Fruit fly (Drosophila melanogaster) whole organism, embryonic: ENCODE data around the gene CG34267.

Experiments
- Asciz ChIP-seq: fragments of 200-800 bp; sonication (Bioruptor generic); optimal IDR thresholded peaks from 2 replicates; lab custom pipeline; 2017; ENCODE audit warnings: missing biosample characterization, mild to moderate bottlenecking, missing genetic modification characterization, missing genetic modification reagents
- Atf3 ChIP-seq: fragments of 200-800 bp; sonication (Bioruptor generic); optimal IDR thresholded peaks from 3 replicates; lab custom pipeline; 2016; ENCODE audit warnings: missing biosample characterization, missing genetic modification characterization
- B-H1 ChIP-seq: fragments of 200-800 bp; sonication (Bioruptor generic); IDR thresholded peaks from 3 replicates; pipeline ENCODE4 v1.3.6; 2022; ENCODE audit warnings: missing biosample characterization, missing genetic modification characterization
- CG10654 ChIP-seq: fragments of 200-800 bp; sonication (Bioruptor generic); optimal IDR thresholded peaks from 2 replicates; lab custom pipeline; 2016; ENCODE audit warnings: missing biosample characterization, missing genetic modification characterization
- CG1602 ChIP-seq: fragments of 200-800 bp; sonication (Bioruptor generic); optimal IDR thresholded peaks from 3 replicates; lab custom pipeline; 2016; ENCODE audit warnings: missing biosample characterization, missing genetic modification characterization
- CG16815 ChIP-seq: fragments of 200-800 bp; sonication (Bioruptor generic); optimal IDR thresholded peaks from 3 replicates; lab custom pipeline; 2017; ENCODE audit warnings: missing biosample characterization, mild to moderate bottlenecking, missing genetic modification characterization
- CG17328 ChIP-seq: fragments of 200-800 bp; sonication (Bioruptor generic); IDR thresholded peaks from 2 replicates; pipeline ENCODE4 v1.3.6; 2022; ENCODE audit warnings: missing biosample characterization, missing genetic modification characterization
- CG17802 ChIP-seq: fragments of 200-800 bp; sonication (Bioruptor generic); optimal IDR thresholded peaks from 2 replicates; lab custom pipeline; 2018; ENCODE audit warnings: missing biosample characterization, mild to moderate bottlenecking, missing genetic modification characterization, moderate library complexity
- CG17912 ChIP-seq: fragments of 200-800 bp; sonication (Bioruptor generic); optimal IDR thresholded peaks from 2 replicates; lab custom pipeline; 2018; ENCODE audit warnings: missing biosample characterization, mild to moderate bottlenecking, missing genetic modification characterization
- CG2875 ChIP-seq: fragments of 200-800 bp; sonication (Bioruptor generic); optimal IDR thresholded peaks from 2 replicates; lab custom pipeline; 2017; ENCODE audit warnings: missing biosample characterization, mild to moderate bottlenecking, missing genetic modification characterization, missing genetic modification reagents
- CG2889 ChIP-seq: fragments of 200-800 bp; sonication (Bioruptor generic); IDR thresholded peaks from 3 replicates; pipeline ENCODE4 v1.3.6; 2022; ENCODE audit warnings: missing biosample characterization, missing genetic modification characterization
- CG5245 ChIP-seq: fragments of 200-800 bp; sonication (Bioruptor generic); optimal IDR thresholded peaks from 3 replicates; lab custom pipeline; 2016; ENCODE audit warnings: missing biosample characterization, missing genetic modification characterization
- CG6272 ChIP-seq: fragments of 200-800 bp; sonication (Bioruptor generic); IDR thresholded peaks from 2 replicates; pipeline ENCODE4 v1.3.6; 2022; ENCODE audit warnings: missing biosample characterization, missing genetic modification characterization
- CG7372 ChIP-seq: fragments of 200-800 bp; sonication (Bioruptor generic); IDR thresholded peaks from 2 replicates; pipeline ENCODE4 v1.3.6; 2022; ENCODE audit warnings: missing biosample characterization, missing genetic modification characterization
- CG7556 ChIP-seq: fragments of 200-800 bp; sonication (Bioruptor generic); optimal IDR thresholded peaks from 2 replicates; lab custom pipeline; 2017; ENCODE audit warnings: missing biosample characterization, mild to moderate bottlenecking, missing genetic modification characterization
- CG7987 ChIP-seq: fragments of 200-800 bp; sonication (Bioruptor generic); optimal IDR thresholded peaks from 2 replicates; lab custom pipeline; 2018; ENCODE audit warnings: missing biosample characterization, mild to moderate bottlenecking, missing genetic modification characterization, moderate library complexity
- CG8359 ChIP-seq: fragments of 200-800 bp; sonication (Bioruptor generic); optimal IDR thresholded peaks from 2 replicates; lab custom pipeline; 2017; ENCODE audit warnings: missing biosample characterization, mild to moderate bottlenecking, missing genetic modification characterization, borderline replicate concordance
- CG9609 ChIP-seq: fragments of 200-800 bp; sonication (Bioruptor generic); optimal IDR thresholded peaks from 3 replicates; lab custom pipeline; 2016; ENCODE audit warnings: missing biosample characterization, missing genetic modification characterization
- Dip2 ChIP-seq: fragments of 200-800 bp; sonication (Bioruptor generic); IDR thresholded peaks from 2 replicates; pipeline ENCODE4 v1.3.6; 2022; ENCODE audit warnings: missing biosample characterization, missing genetic modification characterization
- Dref ChIP-seq: fragments of 200-800 bp; sonication (Bioruptor generic); IDR thresholded peaks from 2 replicates; pipeline ENCODE4 v1.3.6; 2022; ENCODE audit warnings: missing biosample characterization, missing genetic modification characterization
- HLH54F ChIP-seq: fragments of 200-800 bp; sonication (Bioruptor generic); optimal IDR thresholded peaks from 3 replicates; lab custom pipeline; 2016; ENCODE audit warnings: missing biosample characterization, missing genetic modification characterization
- Hsf ChIP-seq: fragments of 200-800 bp; sonication (Bioruptor generic); optimal IDR thresholded peaks from 3 replicates; lab custom pipeline; 2016; ENCODE audit warnings: missing biosample characterization, missing genetic modification characterization
- MBD-R2 ChIP-seq: fragments of 200-800 bp; sonication (Bioruptor generic); IDR thresholded peaks from 2 replicates; pipeline ENCODE4 v1.3.6; 2022; ENCODE audit warnings: missing biosample characterization, missing genetic modification characterization
- Nf-YB ChIP-seq: fragments of 200-800 bp; sonication (Bioruptor generic); optimal IDR thresholded peaks from 3 replicates; lab custom pipeline; 2019; ENCODE audit warnings: missing biosample characterization, mild to moderate bottlenecking, missing genetic modification characterization, moderate library complexity
- Rfx ChIP-seq: fragments of 200-800 bp; sonication (Bioruptor generic); IDR thresholded peaks from 2 replicates; pipeline ENCODE4 v1.3.6; 2022; ENCODE audit warnings: missing biosample characterization, missing genetic modification characterization
- Xrp1 ChIP-seq: fragments of 200-800 bp; sonication (Bioruptor generic); IDR thresholded peaks from 2 replicates; pipeline ENCODE4 v1.3.6; 2022; ENCODE audit warnings: missing biosample characterization, missing genetic modification characterization
- ab ChIP-seq: fragments of 200-800 bp; sonication (Bioruptor generic); optimal IDR thresholded peaks from 2 replicates; lab custom pipeline; 2016; ENCODE audit warnings: missing biosample characterization, missing genetic modification characterization
- ara ChIP-seq: fragments of 200-800 bp; sonication (Bioruptor generic); IDR thresholded peaks from 2 replicates; pipeline ENCODE4 v1.3.6; 2022; ENCODE audit warnings: missing biosample characterization, missing genetic modification characterization
- ase ChIP-seq: fragments of 200-800 bp; sonication (Bioruptor generic); IDR thresholded peaks from 3 replicates; pipeline ENCODE4 v1.3.6; 2022; ENCODE audit warnings: missing biosample characterization, missing genetic modification characterization
- ash1 ChIP-seq: fragments of 200-800 bp; sonication (Bioruptor generic); optimal IDR thresholded peaks from 2 replicates; lab custom pipeline; 2018; ENCODE audit warnings: missing biosample characterization, mild to moderate bottlenecking, missing genetic modification characterization
- ato ChIP-seq: fragments of 200-800 bp; sonication (Bioruptor generic); IDR thresholded peaks from 2 replicates; pipeline ENCODE4 v1.3.6; 2022; ENCODE audit warnings: missing biosample characterization, missing genetic modification characterization; ENCODE audit not compliant: partially characterized antibody
- br ChIP-seq: fragments of >200 bp; optimal IDR thresholded peaks from 2 replicates; lab custom pipeline; 2017
- croc ChIP-seq: fragments of 200-800 bp; sonication (Bioruptor generic); conservative IDR thresholded peaks from 3 replicates; pipeline ENCODE4 v1.3.6; 2022; ENCODE audit warnings: missing biosample characterization, missing genetic modification characterization
- da ChIP-seq: fragments of 200-800 bp; sonication (Bioruptor generic); optimal IDR thresholded peaks from 2 replicates; lab custom pipeline; 2016; ENCODE audit warnings: missing biosample characterization, missing genetic modification characterization
- ems ChIP-seq: fragments of 200-800 bp; sonication (Bioruptor generic); optimal IDR thresholded peaks from 3 replicates; lab custom pipeline; 2016; ENCODE audit warnings: missing biosample characterization, missing genetic modification characterization
- en ChIP-seq: fragments of 200-800 bp; sonication (Bioruptor generic); optimal IDR thresholded peaks from 2 replicates; lab custom pipeline; 2016; ENCODE audit warnings: missing biosample characterization, missing genetic modification characterization
- eve ChIP-seq, 2 experiments: fragments of >200 bp; optimal IDR thresholded peaks; 2 replicates each; lab custom pipeline; 2017; ENCODE audit warnings: missing biosample characterization in 2 of 2, missing genetic modification characterization in 2 of 2
- eyg ChIP-seq: fragments of 200-800 bp; sonication (Bioruptor generic); optimal IDR thresholded peaks from 3 replicates; lab custom pipeline; 2016; ENCODE audit warnings: missing biosample characterization, missing genetic modification characterization
- fd96Cb ChIP-seq: fragments of 200-800 bp; sonication (Bioruptor generic); optimal IDR thresholded peaks from 2 replicates; lab custom pipeline; 2018; ENCODE audit warnings: missing biosample characterization, mild to moderate bottlenecking, missing genetic modification characterization, moderate library complexity
- fru ChIP-seq: fragments of >200 bp; optimal IDR thresholded peaks from 2 replicates; lab custom pipeline; 2017
- gro ChIP-seq: fragments of 200-800 bp; sonication (Bioruptor generic); optimal IDR thresholded peaks from 2 replicates; lab custom pipeline; 2016; ENCODE audit warnings: missing biosample characterization, missing genetic modification characterization
- ind ChIP-seq: fragments of 200-800 bp; sonication (Bioruptor generic); optimal IDR thresholded peaks from 3 replicates; lab custom pipeline; 2016; ENCODE audit warnings: missing biosample characterization, missing genetic modification characterization
- jing ChIP-seq: fragments of 200-800 bp; sonication (Bioruptor generic); optimal IDR thresholded peaks from 2 replicates; lab custom pipeline; 2018; ENCODE audit warnings: missing biosample characterization, mild to moderate bottlenecking, missing genetic modification characterization
- luna ChIP-seq: fragments of 200-800 bp; sonication (Bioruptor generic); optimal IDR thresholded peaks from 2 replicates; lab custom pipeline; 2016; ENCODE audit warnings: missing biosample characterization, missing genetic modification characterization
- nau ChIP-seq: fragments of 200-800 bp; sonication (Bioruptor generic); optimal IDR thresholded peaks from 3 replicates; lab custom pipeline; 2017; ENCODE audit warnings: missing biosample characterization, mild to moderate bottlenecking, missing genetic modification characterization, missing genetic modification reagents
- pb ChIP-seq: fragments of 200-800 bp; sonication (Bioruptor generic); optimal IDR thresholded peaks from 3 replicates; lab custom pipeline; 2016; ENCODE audit warnings: missing biosample characterization, missing genetic modification characterization
- phol ChIP-seq: fragments of 200-800 bp; sonication (Bioruptor generic); optimal IDR thresholded peaks from 3 replicates; lab custom pipeline; 2018; ENCODE audit warnings: missing biosample characterization, mild to moderate bottlenecking, missing genetic modification characterization, moderate library complexity
- pzg ChIP-seq: fragments of 200-800 bp; sonication (Bioruptor generic); optimal IDR thresholded peaks from 3 replicates; lab custom pipeline; 2018; ENCODE audit warnings: missing biosample characterization, mild to moderate bottlenecking, missing genetic modification characterization, moderate library complexity
- sim ChIP-seq: fragments of 200-800 bp; sonication (Bioruptor generic); IDR thresholded peaks from 2 replicates; pipeline ENCODE4 v1.3.6; 2022; ENCODE audit warnings: missing biosample characterization, missing genetic modification characterization
- slou ChIP-seq: fragments of 200-800 bp; sonication (Bioruptor generic); optimal IDR thresholded peaks from 3 replicates; lab custom pipeline; 2016; ENCODE audit warnings: missing biosample characterization, missing genetic modification characterization
- tll ChIP-seq, 2 experiments: fragments of 200-800 bp in 1 of 2; fragments of >200 bp in 1 of 2; sonication (Bioruptor generic) in 1 of 2; optimal IDR thresholded peaks; 2 replicates each; lab custom pipeline; 2017 to 2019; ENCODE audit warnings: missing biosample characterization in 2 of 2, missing genetic modification characterization in 2 of 2, mild to moderate bottlenecking in 1 of 2, moderate library complexity in 1 of 2
- ttk ChIP-seq: fragments of 200-800 bp; sonication (Bioruptor generic); IDR thresholded peaks from 2 replicates; pipeline ENCODE4 v2.1.2; 2022; ENCODE audit warnings: missing biosample characterization, missing genetic modification characterization

The CG34267 gene

DNA sequence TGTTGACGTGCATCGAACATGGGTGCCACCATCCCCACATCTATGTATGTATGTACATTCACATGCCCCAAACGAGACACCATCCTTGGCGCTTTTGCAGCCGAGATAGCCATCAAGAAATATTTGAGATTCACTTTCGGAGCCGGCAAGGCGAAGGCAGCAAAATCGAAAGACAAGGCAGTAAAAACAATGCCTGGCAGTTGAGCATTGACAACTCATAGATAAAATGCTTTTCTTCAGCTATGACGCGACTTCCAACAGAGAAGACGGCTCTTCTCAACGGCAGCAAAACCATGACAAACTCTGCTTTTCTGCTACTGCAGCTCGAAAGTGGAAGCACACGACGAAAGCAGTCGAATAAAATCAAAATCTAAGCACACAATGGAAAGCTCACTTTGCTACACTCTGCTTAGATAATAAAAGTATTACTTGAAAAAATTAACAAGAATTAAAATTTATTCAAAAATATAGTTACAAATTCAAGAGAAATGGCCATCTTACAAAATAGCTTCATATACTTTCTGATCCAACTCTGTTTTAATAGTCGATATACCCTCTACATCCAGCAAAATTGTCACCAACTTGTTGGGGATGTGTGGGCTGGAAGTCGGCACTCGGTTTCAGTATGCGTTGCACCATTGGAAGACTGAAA, 16.8 kb upstream of the CG34267 start (continued):
- TF ChIP-seq CG2889 (GFP tag; lab: Robert Waterston, UW) (no peak), sim (GFP tag; lab: Robert Waterston, UW) (no peak; the same call in 1 of the 2 replicates), ttk (peak; percentile 70), B-H1 (no peak; the same call in 2 of the 3 replicates), ara (GFP tag; lab: Robert Waterston, UW) (peak; percentile 24; the same call in 1 of the 2 replicates), Dref (GFP tag; lab: Robert Waterston, UW) (no peak), CG16815 (GFP tag; lab: Kevin White, UChicago) (no peak), pb (GFP tag; lab: Kevin White, UChicago) (no peak), br (lab: Kevin White, UChicago) (no peak), slou (GFP tag; lab: Kevin White, UChicago) (no peak), luna (no peak), Atf3 (GFP tag; lab: Kevin White, UChicago) (no peak), ab (GFP tag; lab: Kevin White, UChicago) (no peak), CG9609 (GFP tag; lab: Kevin White, UChicago) (no peak), Hsf (GFP tag; lab: Kevin White, UChicago) (peak; percentile 2), CG7556 (peak; percentile 5), pzg (GFP tag; lab: Kevin White, UChicago) (no peak), CG5245 (GFP tag; lab: Kevin White, UChicago) (no peak), Dip2 (no peak), gro (GFP tag; lab: Kevin White, UChicago) (no peak), nau (peak; percentile 27), fd96Cb (tag; lab: Kevin White, UChicago) (peak; percentile 47), da (no peak), CG8359 (GFP tag; lab: Kevin White, UChicago) (no peak), Nf-YB (GFP tag; lab: Kevin White, UChicago) (no peak), jing (GFP tag; lab: Kevin White, UChicago) (no peak), fru (lab: Kevin White, UChicago) (no peak), MBD-R2 (GFP tag; lab: Robert Waterston, UW) (no peak), phol (tag; lab: Kevin White, UChicago) (peak; percentile 61), ind (GFP tag; lab: Kevin White, UChicago) (no peak), croc (GFP tag; lab: Robert Waterston, UW) (peak; percentile 62), CG2875 (no peak), CG7987 (GFP tag; lab: Kevin White, UChicago) (no peak), CG17328 (GFP tag; lab: Robert Waterston, UW) (peak; percentile 56; the same call in 1 of the 2 replicates), eve (GFP tag; optimal IDR thresholded peaks at IDR 0.05; lab: Kevin White, UChicago) (peak in 1 of 2 experiments; percentile 55), HLH54F (GFP tag; lab: Kevin White, UChicago) (no peak), ase (peak; percentile 46; the same call in 1 of the 3 replicates), ato (GFP tag; lab: Robert Waterston, UW) (no peak), CG6272 (GFP tag; lab: Robert Waterston, UW) (no peak), tll (GFP tag; optimal IDR thresholded peaks at IDR 0.05; lab: Kevin White, UChicago) (no peak), CG17802 (tag; lab: Kevin White, UChicago) (peak; percentile 19), Asciz (GFP tag; lab: Kevin White, UChicago) (peak; percentile 64), ash1 (no peak), CG1602 (GFP tag; lab: Kevin White, UChicago) (no peak), Rfx (GFP tag; lab: Robert Waterston, UW) (no peak), en (GFP tag; lab: Kevin White, UChicago) (no peak), ems (no peak), CG10654 (GFP tag; lab: Kevin White, UChicago) (no peak), eyg (GFP tag; lab: Kevin White, UChicago) (no peak), Xrp1 (GFP tag; lab: Robert Waterston, UW) (peak; percentile 67), CG17912 (GFP tag; lab: Kevin White, UChicago) (no peak), CG7372 (GFP tag; lab: Robert Waterston, UW) (no peak)
